Fruit fly (Drosophila melanogaster): ENCODE measurements around the gene CG5885.

The CG5885 gene

dm6 chr2L:9924765-9925164 is 6.6 kb upstream of the CG5885 start, which contains the start of the genes TbCMF46 and CG42366:
TSS of gene TbCMF46 (minus strand) at chr2L:9924865.
TSS of gene CG42366 (plus strand) at chr2L:9925161.
- TF ChIP-seq CG11560 (tag; IDR thresholded peaks at IDR 0.05) (0 out of 3 replicates have a peak, but pooled peaks have one; percentile 28), CG13287 (GFP tag; IDR thresholded peaks at IDR 0.05; ENCODE audit: partially characterized antibody) (no peak), CG7839 (tag; optimal IDR thresholded peaks at IDR 0.05) (no peak), CG17802 (tag; optimal IDR thresholded peaks at IDR 0.05) (no peak), Rfx (GFP tag; IDR thresholded peaks at IDR 0.05) (peak; percentile 32; the same call in 1 of the 2 replicates), Antp (GFP tag; optimal IDR thresholded peaks at IDR 0.05) (no peak), Dad (GFP tag; optimal IDR thresholded peaks at IDR 0.05) (no peak), chn (GFP tag; optimal IDR thresholded peaks at IDR 0.05) (no peak), CG4854 (GFP tag; optimal IDR thresholded peaks at IDR 0.05) (no peak), CG11456 (GFP tag; IDR thresholded peaks at IDR 0.05) (0 out of 3 replicates have a peak, but pooled peaks have one; percentile 33), prd (optimal IDR thresholded peaks at IDR 0.05) (no peak), prd (GFP tag; IDR thresholded peaks at IDR 0.05) (no peak), CG11723 (GFP tag; optimal IDR thresholded peaks at IDR 0.05) (no peak), Dip3 (GFP tag; optimal IDR thresholded peaks at IDR 0.05) (no peak), CG7372 (GFP tag; IDR thresholded peaks at IDR 0.05) (no peak), CG15696 (tag; optimal IDR thresholded peaks at IDR 0.05) (no peak), CG14667 (GFP tag; IDR thresholded peaks at IDR 0.05) (no peak), CG11247 (GFP tag; IDR thresholded peaks at IDR 0.05) (0 out of 2 replicates have a peak, but pooled peaks have one; percentile 33)

dm6 chr2L:9921401-9921800 is 3.3 kb upstream of the CG5885 start, which contains the start of gene CG4592:
TSS of gene CG4592 (plus strand) at chr2L:9921633.
- TF ChIP-seq CkIIα-i1 (GFP tag; IDR thresholded peaks at IDR 0.05) (no peak), onecut (GFP tag; IDR thresholded peaks at IDR 0.05) (peak; percentile 63), CG17385 (GFP tag; optimal IDR thresholded peaks at IDR 0.05) (peak; percentile 57), MESR4 (GFP tag; optimal IDR thresholded peaks at IDR 0.05) (peak; percentile 21), Myb (GFP tag; optimal IDR thresholded peaks at IDR 0.05) (peak; percentile 15), Hsf (GFP tag; optimal IDR thresholded peaks at IDR 0.05) (peak; percentile 72), zen (tag; optimal IDR thresholded peaks at IDR 0.05) (peak; percentile 48), CG10209 (GFP tag; optimal IDR thresholded peaks at IDR 0.05) (peak; percentile 58), Dip3 (GFP tag; optimal IDR thresholded peaks at IDR 0.05) (peak; percentile 18), CG3847 (GFP tag; IDR thresholded peaks at IDR 0.05) (peak; percentile 40; the same call in 1 of the 2 replicates), CG1603 (tag; optimal IDR thresholded peaks at IDR 0.05) (peak; percentile 67), nmo (GFP tag; optimal IDR thresholded peaks at IDR 0.05) (peak; percentile 56), E2f1 (GFP tag; IDR thresholded peaks at IDR 0.05) (no peak), CG33213 (GFP tag; optimal IDR thresholded peaks at IDR 0.05) (peak; percentile 12), CG12391 (tag; optimal IDR thresholded peaks at IDR 0.05) (peak; percentile 70), Opbp (GFP tag; IDR thresholded peaks at IDR 0.05; ENCODE audit: partially characterized antibody) (no peak), row (GFP tag; IDR thresholded peaks at IDR 0.05) (peak; percentile 81), Optix (GFP tag; IDR thresholded peaks at IDR 0.05) (0 out of 3 replicates have a peak, but pooled peaks have one; percentile 34), HLH3B (GFP tag; IDR thresholded peaks at IDR 0.05) (peak; percentile 62; the same call in 1 of the 2 replicates), lilli (GFP tag; optimal IDR thresholded peaks at IDR 0.05) (peak; percentile 69), CG18262 (tag; optimal IDR thresholded peaks at IDR 0.05) (no peak), tap (tag; optimal IDR thresholded peaks at IDR 0.05) (no peak), CG11695 (GFP tag; IDR thresholded peaks at IDR 0.05) (peak; percentile 39; the same call in 1 of the 3 replicates), CG34376 (GFP tag; optimal IDR thresholded peaks at IDR 0.05) (peak; percentile 64), bcd (GFP tag; optimal IDR thresholded peaks at IDR 0.05) (peak; percentile 59), CG15514 (GFP tag; optimal IDR thresholded peaks at IDR 0.05) (peak; percentile 46), Deaf1 (tag; optimal IDR thresholded peaks at IDR 0.05) (peak; percentile 27), CG32772 (GFP tag; IDR thresholded peaks at IDR 0.05) (0 out of 2 replicates have a peak, but pooled peaks have one; percentile 22), CG16813 (GFP tag; IDR thresholded peaks at IDR 0.05; ENCODE audit: partially characterized antibody) (no peak), Oli (tag; optimal IDR thresholded peaks at IDR 0.05) (peak; percentile 33), CG1233 (GFP tag; optimal IDR thresholded peaks at IDR 0.05) (peak; percentile 58), CG1024 (GFP tag; IDR thresholded peaks at IDR 0.05) (peak; percentile 25; the same call in 1 of the 2 replicates), Lim3 (GFP tag; IDR thresholded peaks at IDR 0.05) (no peak)
